Worm (Caenorhabditis elegans) whole organism, L1 larva: ENCODE results near the gene C33F10.4.

ENCODE experiments used
- C16A3.4 ChIP-seq: fragments of 150-350 bp; optimal IDR thresholded peaks from 2 replicates; lab custom pipeline; 2014; ENCODE audit warnings: missing biosample characterization, missing genetic modification characterization
- C34B4.2 ChIP-seq: sonication (generic microtip); optimal IDR thresholded peaks from 2 replicates; lab custom pipeline; 2017; ENCODE audit warnings: mild to moderate bottlenecking, missing genetic modification characterization, missing compliant biosample characterization
- F16B12.6 ChIP-seq: fragments of 150-350 bp; optimal IDR thresholded peaks from 2 replicates; lab custom pipeline; 2014; ENCODE audit warnings: missing biosample characterization, missing genetic modification characterization
- ceh-8 ChIP-seq: fragments of 200-800 bp; sonication (Bioruptor generic); optimal IDR thresholded peaks from 2 replicates; lab custom pipeline; 2018; ENCODE audit warnings: mild to moderate bottlenecking, missing genetic modification characterization, moderate library complexity, missing compliant biosample characterization
- ceh-82 ChIP-seq, 3 experiments: fragments of 150-350 bp in 1 of 3; sonication (generic microtip) in 2 of 3; optimal IDR thresholded peaks; 2 replicates each; lab custom pipeline; 2014 to 2017; ENCODE audit warnings: missing biosample characterization in 3 of 3, missing genetic modification characterization in 3 of 3
- ces-1 ChIP-seq: fragments of 150-350 bp; optimal IDR thresholded peaks from 2 replicates; lab custom pipeline; 2014; ENCODE audit warnings: missing biosample characterization, missing genetic modification reagents, missing genetic modification characterization
- dpl-1 ChIP-seq, 3 experiments: fragments of 150-350 bp in 2 of 3; sonication (generic microtip) in 1 of 3; optimal IDR thresholded peaks; 2 replicates each; lab custom pipeline; 2014 to 2017; ENCODE audit warnings: missing biosample characterization in 3 of 3, missing genetic modification characterization in 3 of 3, missing genetic modification reagents in 3 of 3
- efl-3 ChIP-seq: fragments of 200-800 bp; sonication (Bioruptor generic); optimal IDR thresholded peaks from 2 replicates; lab custom pipeline; 2018; ENCODE audit warnings: mild to moderate bottlenecking, missing genetic modification characterization, missing compliant biosample characterization
- egl-27 ChIP-seq, 2 experiments: fragments of 150-350 bp in 1 of 2; sonication (generic microtip); optimal IDR thresholded peaks; 3 replicates each; lab custom pipeline; 2017 to 2018; ENCODE audit warnings: missing biosample characterization in 2 of 2, missing genetic modification characterization in 2 of 2, missing genetic modification reagents in 2 of 2
- elt-3 ChIP-seq, 6 experiments: fragments of 150-350 bp in 1 of 6; sonication (generic microtip); optimal IDR thresholded peaks; 2 replicates each; lab custom pipeline; 2017 to 2018; ENCODE audit warnings: missing biosample characterization in 6 of 6, missing genetic modification characterization in 6 of 6, inconsistent platforms in 1 of 6
- ets-5 ChIP-seq: fragments of 200-800 bp; sonication (Bioruptor generic); IDR thresholded peaks from 2 replicates; pipeline ENCODE4 v1.3.6; 2022; ENCODE audit warnings: missing genetic modification characterization, missing compliant biosample characterization
- fkh-10 ChIP-seq: sonication (generic microtip); optimal IDR thresholded peaks from 2 replicates; lab custom pipeline; 2017; ENCODE audit warnings: missing biosample characterization, missing genetic modification reagents, missing genetic modification characterization
- fkh-4 ChIP-seq: sonication (generic microtip); optimal IDR thresholded peaks from 2 replicates; lab custom pipeline; 2016; ENCODE audit warnings: missing compliant biosample characterization, missing genetic modification characterization, borderline replicate concordance
- fkh-8 ChIP-seq: sonication (generic microtip); optimal IDR thresholded peaks from 2 replicates; lab custom pipeline; 2016; ENCODE audit warnings: mild to moderate bottlenecking, missing genetic modification characterization, missing compliant biosample characterization
- fos-1 ChIP-seq: fragments of 150-350 bp; optimal IDR thresholded peaks from 2 replicates; lab custom pipeline; 2014; ENCODE audit warnings: missing biosample characterization, missing genetic modification characterization
- grh-1 ChIP-seq: fragments of 200-800 bp; sonication (Bioruptor generic); IDR thresholded peaks from 2 replicates; pipeline ENCODE4 v1.3.6; 2022; ENCODE audit warnings: missing genetic modification reagents, missing genetic modification characterization, missing compliant biosample characterization
- hpl-2 ChIP-seq: fragments of 150-350 bp; optimal IDR thresholded peaks from 2 replicates; lab custom pipeline; 2014; ENCODE audit warnings: missing biosample characterization, missing genetic modification reagents, missing genetic modification characterization
- irx-1 ChIP-seq: sonication (generic microtip); optimal IDR thresholded peaks from 2 replicates; lab custom pipeline; 2016; ENCODE audit warnings: missing genetic modification characterization, missing compliant biosample characterization
- jun-1 ChIP-seq: fragments of 150-350 bp; optimal IDR thresholded peaks from 2 replicates; lab custom pipeline; 2014; ENCODE audit warnings: missing biosample characterization, missing genetic modification reagents, missing genetic modification characterization
- lin-14 ChIP-seq: fragments of 200-800 bp; sonication (Bioruptor generic); optimal IDR thresholded peaks from 2 replicates; lab custom pipeline; 2018; ENCODE audit warnings: mild to moderate bottlenecking, missing genetic modification characterization, moderate library complexity, missing compliant biosample characterization
- lin-35 ChIP-seq, 2 experiments: fragments of 150-350 bp; optimal IDR thresholded peaks; 2 replicates each; lab custom pipeline; 2014; ENCODE audit warnings: missing biosample characterization in 2 of 2, missing genetic modification characterization in 2 of 2, missing genetic modification reagents in 2 of 2
- lin-39 ChIP-seq: fragments of 150-350 bp; optimal IDR thresholded peaks from 2 replicates; lab custom pipeline; 2014; ENCODE audit warnings: missing biosample characterization, missing genetic modification reagents, missing genetic modification characterization
- lsy-2 ChIP-seq, 2 experiments: fragments of 150-350 bp; optimal IDR thresholded peaks; 2 replicates each; lab custom pipeline; 2014; ENCODE audit warnings: missing biosample characterization in 2 of 2, missing genetic modification characterization in 2 of 2
- mab-9 ChIP-seq: fragments of 200-800 bp; sonication (Bioruptor generic); IDR thresholded peaks from 2 replicates; pipeline ENCODE4 v1.3.6; 2022; ENCODE audit warnings: missing genetic modification reagents, missing genetic modification characterization, missing compliant biosample characterization
- mdl-1 ChIP-seq, 2 experiments: fragments of 150-350 bp; optimal IDR thresholded peaks; 2 replicates each; lab custom pipeline; 2014 to 2017; ENCODE audit warnings: missing biosample characterization in 2 of 2, missing genetic modification characterization in 2 of 2, inconsistent platforms in 1 of 2
- mef-2 ChIP-seq: fragments of 150-350 bp; optimal IDR thresholded peaks from 2 replicates; lab custom pipeline; 2014; ENCODE audit warnings: missing biosample characterization, missing genetic modification characterization
- nhr-11 ChIP-seq: fragments of 150-350 bp; optimal IDR thresholded peaks from 2 replicates; lab custom pipeline; 2014; ENCODE audit warnings: missing biosample characterization, missing genetic modification characterization
- nhr-12 ChIP-seq: sonication (generic microtip); optimal IDR thresholded peaks from 2 replicates; lab custom pipeline; 2017; ENCODE audit warnings: missing biosample characterization, missing genetic modification characterization
- nhr-19 ChIP-seq: fragments of 200-800 bp; sonication (Bioruptor generic); conservative IDR thresholded peaks from 2 replicates; pipeline ENCODE4 v1.3.6; 2022; ENCODE audit warnings: missing genetic modification characterization, missing compliant biosample characterization
- nhr-237 ChIP-seq: fragments of 150-350 bp; optimal IDR thresholded peaks from 2 replicates; lab custom pipeline; 2014; ENCODE audit warnings: missing biosample characterization, missing genetic modification characterization
- nhr-28 ChIP-seq: fragments of 150-350 bp; optimal IDR thresholded peaks from 2 replicates; lab custom pipeline; 2014; ENCODE audit warnings: missing biosample characterization, missing genetic modification characterization
- nhr-47 ChIP-seq: sonication (generic microtip); optimal IDR thresholded peaks from 2 replicates; lab custom pipeline; 2016; ENCODE audit warnings: mild to moderate bottlenecking, missing genetic modification characterization, moderate library complexity, missing compliant biosample characterization
- nhr-71 ChIP-seq: sonication (generic microtip); optimal IDR thresholded peaks from 2 replicates; lab custom pipeline; 2016; ENCODE audit warnings: mild to moderate bottlenecking, missing genetic modification characterization, moderate library complexity, missing compliant biosample characterization
- nhr-77 ChIP-seq: fragments of 150-350 bp; optimal IDR thresholded peaks from 2 replicates; lab custom pipeline; 2014; ENCODE audit warnings: missing biosample characterization, missing genetic modification characterization
- nhr-85 ChIP-seq: sonication (generic microtip); peaks from one replicate; lab custom pipeline; 2016; ENCODE audit warnings: missing genetic modification characterization, inconsistent platforms, missing compliant biosample characterization
- nhr-90 ChIP-seq: sonication (generic microtip); optimal IDR thresholded peaks from 2 replicates; lab custom pipeline; 2016; ENCODE audit warnings: mild to moderate bottlenecking, missing genetic modification characterization, missing compliant biosample characterization; ENCODE audit not compliant: poor library complexity
- pag-3 ChIP-seq: sonication (generic microtip); optimal IDR thresholded peaks from 2 replicates; lab custom pipeline; 2017; ENCODE audit warnings: missing genetic modification characterization, mild to moderate bottlenecking, missing compliant biosample characterization, antibody characterized with exemption, borderline replicate concordance; ENCODE audit not compliant: insufficient read depth
- pax-3 ChIP-seq: fragments of 200-800 bp; sonication (Bioruptor generic); optimal IDR thresholded peaks from 2 replicates; lab custom pipeline; 2018; ENCODE audit warnings: mild to moderate bottlenecking, missing genetic modification characterization, moderate library complexity, missing compliant biosample characterization
- pqm-1 ChIP-seq: sonication (generic microtip); optimal IDR thresholded peaks from 3 replicates; lab custom pipeline; 2017; ENCODE audit warnings: missing biosample characterization, missing genetic modification characterization
- snu-23 ChIP-seq: sonication (generic microtip); optimal IDR thresholded peaks from 2 replicates; lab custom pipeline; 2016; ENCODE audit warnings: missing genetic modification characterization, missing compliant biosample characterization
- sox-4 ChIP-seq: sonication (generic microtip); optimal IDR thresholded peaks from 2 replicates; lab custom pipeline; 2016; ENCODE audit warnings: missing genetic modification characterization, missing compliant biosample characterization
- sptf-1 ChIP-seq: fragments of 150-350 bp; optimal IDR thresholded peaks from 2 replicates; lab custom pipeline; 2014; ENCODE audit warnings: missing biosample characterization, missing genetic modification characterization
- swsn-7 ChIP-seq: sonication (generic microtip); optimal IDR thresholded peaks from 2 replicates; lab custom pipeline; 2016; ENCODE audit warnings: missing genetic modification characterization, missing compliant biosample characterization
- tbx-2 ChIP-seq: sonication (generic microtip); optimal IDR thresholded peaks from 2 replicates; lab custom pipeline; 2016; ENCODE audit warnings: missing genetic modification characterization, missing compliant biosample characterization
- tlp-1 ChIP-seq: fragments of 150-350 bp; optimal IDR thresholded peaks from 2 replicates; lab custom pipeline; 2014; ENCODE audit warnings: missing biosample characterization, missing genetic modification characterization
- unc-130 ChIP-seq: fragments of 150-350 bp; optimal IDR thresholded peaks from 2 replicates; lab custom pipeline; 2017; ENCODE audit warnings: missing biosample characterization, missing genetic modification characterization, inconsistent platforms
- unc-30 ChIP-seq: sonication (generic microtip); optimal IDR thresholded peaks from 2 replicates; lab custom pipeline; 2017; ENCODE audit warnings: missing biosample characterization, missing genetic modification characterization
- unc-86 ChIP-seq: sonication (generic microtip); optimal IDR thresholded peaks from 2 replicates; lab custom pipeline; 2016; ENCODE audit warnings: missing genetic modification characterization, missing compliant biosample characterization
- vab-15 ChIP-seq: sonication (generic microtip); optimal IDR thresholded peaks from 2 replicates; lab custom pipeline; 2017; ENCODE audit warnings: missing genotype, mild to moderate bottlenecking, missing genetic modification characterization, missing compliant biosample characterization
- xbp-1 ChIP-seq: sonication (generic microtip); optimal IDR thresholded peaks from 2 replicates; lab custom pipeline; 2016; ENCODE audit warnings: missing genetic modification characterization, missing compliant biosample characterization
- zip-4 ChIP-seq: fragments of 200-800 bp; sonication (Bioruptor generic); optimal IDR thresholded peaks from 2 replicates; lab custom pipeline; 2018; ENCODE audit warnings: mild to moderate bottlenecking, missing genetic modification characterization, moderate library complexity, missing compliant biosample characterization
- ztf-11 ChIP-seq, 2 experiments: sonication (generic microtip); optimal IDR thresholded peaks; 2 replicates each; lab custom pipeline; 2016 to 2017; ENCODE audit warnings: missing genetic modification characterization in 2 of 2, missing biosample characterization in 1 of 2, missing compliant biosample characterization in 1 of 2

C33F10.4 gene

DNA sequence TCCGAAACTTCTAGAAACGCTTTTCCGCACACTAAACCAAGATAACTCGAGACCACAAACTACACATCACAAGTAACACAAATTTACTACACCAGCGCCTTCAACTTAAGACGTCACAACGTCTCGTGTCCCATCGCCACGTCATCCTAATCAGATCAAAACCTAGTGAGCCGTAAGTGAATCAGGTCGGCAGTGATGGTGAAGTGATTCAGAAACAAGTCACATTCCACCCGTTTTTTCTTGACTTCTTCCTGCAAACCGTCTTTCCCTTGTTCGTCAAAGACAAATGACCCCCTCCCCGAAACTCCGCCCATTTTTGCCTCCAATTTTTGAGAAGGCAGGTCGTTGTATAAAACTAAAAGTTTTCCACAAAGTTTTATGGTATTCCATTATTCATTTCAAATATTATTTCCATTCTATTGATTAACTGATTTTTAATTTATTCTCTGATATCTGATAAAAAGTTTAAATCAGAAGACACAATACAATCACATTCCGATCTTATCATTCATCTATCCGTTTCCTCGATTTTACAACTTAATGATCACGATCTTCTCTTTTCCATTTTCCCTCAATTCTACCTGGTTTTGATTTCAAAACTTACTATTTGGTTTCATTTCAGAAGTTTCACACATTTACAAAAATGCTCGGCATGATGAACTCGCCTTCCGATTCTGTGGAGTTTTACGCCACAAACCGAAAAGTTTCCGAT is 32.8 kb upstream of the C33F10.4 start, which contains the start of gene F26G1.2:
F26G1.2 (plus strand) TSS at position 508 of the 712 bp plus-strand sequence.
- no peak for TF ChIP-seq mab-9 (GFP tag; lab: Robert Waterston, UW)
- TF ChIP-seq nhr-71 (tag; lab: Kevin White, UChicago): peak; percentile 50
- TF ChIP-seq ets-5: no peak
- TF ChIP-seq nhr-47: no peak
- peak in 1 of 2 experiments; percentile 24 for TF ChIP-seq lsy-2 (tag; optimal IDR thresholded peaks at IDR 0.05; lab: Kevin White, UChicago)
- no peak for TF ChIP-seq F16B12.6
- no peak for TF ChIP-seq ztf-11 (tag; optimal IDR thresholded peaks at IDR 0.05; lab: Kevin White, UChicago)
- TF ChIP-seq lin-35 (GFP tag; optimal IDR thresholded peaks at IDR 0.05; lab: Kevin White, UChicago): peak in 1 of 2 experiments; percentile 32
- TF ChIP-seq fkh-8: peak; percentile 32
- no peak for TF ChIP-seq vab-15 (tag; lab: Kevin White, UChicago)
- no peak for TF ChIP-seq nhr-90 (tag; lab: Kevin White, UChicago)
- TF ChIP-seq dpl-1 (GFP tag; optimal IDR thresholded peaks at IDR 0.05; lab: Kevin White, UChicago): no peak
- TF ChIP-seq unc-30 (tag; lab: Kevin White, UChicago): no peak
- no peak for TF ChIP-seq pag-3 (tag; lab: Kevin White, UChicago)
- no peak for TF ChIP-seq ceh-8 (GFP tag; lab: Kevin White, UChicago)
- peak; percentile 11 for TF ChIP-seq snu-23
- no peak for TF ChIP-seq pqm-1
- TF ChIP-seq unc-130 (tag; lab: Kevin White, UChicago): no peak
- no peak for TF ChIP-seq swsn-7 (tag; lab: Kevin White, UChicago)
- TF ChIP-seq nhr-77 (tag; lab: Kevin White, UChicago): no peak
- TF ChIP-seq hpl-2 (GFP tag; lab: Kevin White, UChicago): no peak
- TF ChIP-seq C16A3.4 (tag; lab: Kevin White, UChicago): no peak
- TF ChIP-seq ceh-82 (tag; optimal IDR thresholded peaks at IDR 0.05; lab: Kevin White, UChicago): no peak
- no peak for TF ChIP-seq nhr-19 (GFP tag; lab: Robert Waterston, UW)
- TF ChIP-seq nhr-11: no peak
- TF ChIP-seq lin-14 (GFP tag; lab: Kevin White, UChicago): peak; percentile 8
- TF ChIP-seq tlp-1: no peak
- TF ChIP-seq nhr-28 (tag; lab: Kevin White, UChicago): no peak
- TF ChIP-seq grh-1 (GFP tag; lab: Robert Waterston, UW): peak; percentile 25; the same call in 1 of the 2 replicates
- TF ChIP-seq zip-4 (GFP tag; lab: Kevin White, UChicago): no peak
- no peak for TF ChIP-seq mdl-1 (tag; optimal IDR thresholded peaks at IDR 0.05; lab: Kevin White, UChicago)
- no peak for TF ChIP-seq mef-2 (tag; lab: Kevin White, UChicago)
- no peak for TF ChIP-seq tbx-2 (tag; lab: Kevin White, UChicago)
- TF ChIP-seq irx-1 (tag; lab: Kevin White, UChicago): no peak
- TF ChIP-seq sptf-1 (tag; lab: Kevin White, UChicago): no peak
- TF ChIP-seq unc-86 (tag; lab: Kevin White, UChicago): no peak
- no peak for TF ChIP-seq sox-4 (tag; lab: Kevin White, UChicago)
- TF ChIP-seq egl-27 (tag; optimal IDR thresholded peaks at IDR 0.05; lab: Kevin White, UChicago): no peak
- no peak for TF ChIP-seq efl-3 (GFP tag; lab: Kevin White, UChicago)
- no peak for TF ChIP-seq jun-1 (tag; lab: Kevin White, UChicago)
- TF ChIP-seq fkh-10: no peak
- no peak for TF ChIP-seq fos-1
- no peak for TF ChIP-seq nhr-12 (tag; lab: Kevin White, UChicago)
- TF ChIP-seq nhr-85 (tag; lab: Kevin White, UChicago): peak; percentile 84
- no peak for TF ChIP-seq fkh-4 (tag; lab: Kevin White, UChicago)
- TF ChIP-seq pax-3: no peak
- no peak for TF ChIP-seq ces-1 (GFP tag; lab: Kevin White, UChicago)
- no peak for TF ChIP-seq nhr-237 (tag; lab: Kevin White, UChicago)
- TF ChIP-seq elt-3 (tag; optimal IDR thresholded peaks at IDR 0.05; lab: Kevin White, UChicago): peak in 1 of 6 experiments; percentile 69
- no peak for TF ChIP-seq C34B4.2 (tag; lab: Kevin White, UChicago)
- no peak for TF ChIP-seq lin-39 (tag; lab: Kevin White, UChicago)
- peak; percentile 36 for TF ChIP-seq xbp-1 (tag; lab: Kevin White, UChicago)
